Worm (Caenorhabditis elegans) whole organism, mixed stage, embryonic: ENCODE measurements around the gene apb-1.
"Not testable (repeated sequence)": the region's sequence is repeated elsewhere in the genome, so short reads cannot be mapped to it uniquely, and the experiment has no call there.

ENCODE experiments used
- elt-3 ChIP-seq: fragments of 150-350 bp; optimal IDR thresholded peaks from 2 replicates; lab custom pipeline; 2014; ENCODE audit warnings: missing biosample characterization, missing genetic modification characterization
- mls-2 ChIP-seq: sonication (generic microtip); optimal IDR thresholded peaks from 2 replicates; lab custom pipeline; 2016; ENCODE audit warnings: mild to moderate bottlenecking, missing genetic modification characterization, moderate library complexity, missing compliant biosample characterization
- nhr-76 ChIP-seq: sonication (generic microtip); optimal IDR thresholded peaks from 2 replicates; lab custom pipeline; 2017; ENCODE audit warnings: missing biosample characterization, missing genetic modification characterization
- unc-39 ChIP-seq: fragments of 150-350 bp; optimal IDR thresholded peaks from 2 replicates; lab custom pipeline; 2014; ENCODE audit warnings: missing biosample characterization, missing genetic modification characterization

DNA sequence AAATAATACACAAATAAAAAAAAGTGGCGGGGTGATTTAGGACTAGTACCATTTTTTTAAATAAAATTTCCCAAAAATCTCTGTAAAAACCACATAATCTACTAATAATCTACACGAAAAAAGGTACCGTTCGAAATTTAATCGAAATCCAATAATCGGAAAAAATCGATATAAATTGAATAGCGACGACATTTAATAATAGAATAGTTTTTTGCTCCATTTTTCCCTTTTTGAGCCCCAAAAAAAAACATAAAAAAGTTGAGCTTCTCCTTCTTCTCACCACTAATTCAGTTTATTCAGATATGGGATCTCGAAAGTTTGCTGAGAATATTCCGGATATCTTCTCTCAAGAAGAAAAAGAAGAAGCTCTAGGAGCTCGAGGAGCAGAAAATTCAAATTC is 10.9 kb upstream of the apb-1 start, which contains the start of gene Y71H2B.5:
- not testable (repeated sequence) for TF ChIP-seq elt-3 (tag; lab: Kevin White, UChicago); mls-2; unc-39 (tag; lab: Kevin White, UChicago); nhr-76 (tag; lab: Kevin White, UChicago)
